Worm (Caenorhabditis elegans) whole organism, young adult: ENCODE data around the gene C33E10.10.

Experiments
- K11D2.4 ChIP-seq: fragments of 200-800 bp; sonication (Bioruptor generic); IDR thresholded peaks from 2 replicates; pipeline ENCODE4 v1.3.6; 2022; ENCODE audit warnings: missing genetic modification reagents, missing genetic modification characterization, missing compliant biosample characterization
- rcor-1 ChIP-seq: fragments of 200-800 bp; sonication (Bioruptor generic); IDR thresholded peaks from 2 replicates; pipeline ENCODE4 v1.3.6; 2022; ENCODE audit warnings: missing genetic modification reagents, missing genetic modification characterization, missing compliant biosample characterization
- tbx-9 ChIP-seq: sonication (generic microtip); optimal IDR thresholded peaks from 2 replicates; lab custom pipeline; 2016; ENCODE audit warnings: borderline replicate concordance, missing genetic modification characterization, inconsistent platforms, missing compliant biosample characterization

DNA sequence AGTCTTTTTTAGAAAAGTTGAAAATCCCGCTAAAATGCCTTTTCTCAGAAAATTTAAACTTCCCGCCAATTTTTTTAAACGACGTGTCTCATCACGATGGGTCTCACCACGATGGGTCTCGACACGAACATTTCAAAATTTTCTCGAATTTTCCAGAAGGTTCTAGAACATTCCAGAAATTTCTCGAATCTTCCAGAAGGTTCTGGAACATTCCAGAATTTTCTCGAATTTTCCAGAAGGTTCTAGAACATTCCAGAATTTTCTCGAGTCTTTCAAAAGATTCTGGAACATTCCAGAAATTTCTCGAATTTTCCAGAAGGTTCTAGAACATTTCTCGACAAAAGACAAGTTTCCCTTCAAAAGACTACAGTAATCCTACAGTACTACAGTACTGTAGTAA lies 13.4 kb downstream of the C33E10.10 start:
- TF ChIP-seq K11D2.4 (GFP tag; lab: Robert Waterston, UW): no peak
- no peak for TF ChIP-seq rcor-1
- no peak for TF ChIP-seq tbx-9 (tag; lab: Kevin White, UChicago)
